Fruit fly (Drosophila melanogaster): ENCODE data around the gene comm2.

The comm2 gene

DNA sequence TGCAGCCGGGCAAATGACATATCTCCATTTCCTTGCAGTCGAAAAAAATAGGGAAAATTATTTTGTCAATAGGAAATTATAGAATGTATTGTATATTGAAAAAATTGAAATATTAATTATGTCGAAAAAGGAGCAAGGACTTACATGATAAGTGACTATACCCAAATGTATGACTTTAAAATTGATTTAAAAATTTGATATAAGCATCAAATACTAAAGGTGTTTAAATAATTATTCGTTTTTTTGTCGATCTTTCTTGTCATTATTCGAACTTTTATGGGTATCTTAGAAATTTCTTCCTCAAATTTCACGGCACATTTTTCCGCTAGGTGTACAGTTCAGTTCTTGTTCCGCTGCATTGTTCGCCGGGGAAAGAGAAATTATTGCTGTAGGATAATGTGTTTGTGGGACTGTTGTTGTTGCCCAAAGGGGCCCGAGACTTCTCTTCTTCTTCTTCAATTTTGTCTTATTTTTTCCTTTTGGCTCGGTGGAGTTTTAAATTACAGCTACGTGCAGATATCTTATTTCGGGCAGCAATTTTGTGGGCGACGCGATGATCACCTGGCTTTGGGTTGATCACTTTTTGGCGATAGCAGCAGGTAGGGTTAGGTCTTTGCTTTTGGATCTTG is 802 bp upstream of the comm2 start (continued):
- TF ChIP-seq cg (GFP tag; optimal IDR thresholded peaks at IDR 0.05) = no peak
- TF ChIP-seq CG17912 (GFP tag; optimal IDR thresholded peaks at IDR 0.05) = no peak
- no peak for TF ChIP-seq nerfin-2 (GFP tag; IDR thresholded peaks at IDR 0.05; ENCODE audit: partially characterized antibody)
- TF ChIP-seq D19B (GFP tag; optimal IDR thresholded peaks at IDR 0.05) = no peak
- peak; percentile 41 for TF ChIP-seq Nf-YB (GFP tag; optimal IDR thresholded peaks at IDR 0.05)
- TF ChIP-seq CG6175 (GFP tag; IDR thresholded peaks at IDR 0.05) = no peak
- TF ChIP-seq Dip2 (GFP tag; IDR thresholded peaks at IDR 0.05) = no peak
- TF ChIP-seq bab2 (GFP tag; optimal IDR thresholded peaks at IDR 0.05) = no peak
- no peak for TF ChIP-seq CG34224 (GFP tag; IDR thresholded peaks at IDR 0.05; ENCODE audit: partially characterized antibody)
- no peak for TF ChIP-seq croc (GFP tag; conservative IDR thresholded peaks at IDR 0.05)
- TF ChIP-seq ranshi (GFP tag; IDR thresholded peaks at IDR 0.05) = no peak
- TF ChIP-seq crp (GFP tag; optimal IDR thresholded peaks at IDR 0.05) = no peak
- TF ChIP-seq CG5245 (GFP tag; optimal IDR thresholded peaks at IDR 0.05) = no peak
- no peak for TF ChIP-seq CG12769 (tag; optimal IDR thresholded peaks at IDR 0.05)
- no peak for TF ChIP-seq Adf1 (GFP tag; IDR thresholded peaks at IDR 0.05)
- TF ChIP-seq CG12299 (tag; optimal IDR thresholded peaks at IDR 0.05) = no peak
- TF ChIP-seq Dbx (GFP tag; IDR thresholded peaks at IDR 0.05) = no peak
- no peak for TF ChIP-seq eyg (GFP tag; optimal IDR thresholded peaks at IDR 0.05)
- no peak for TF ChIP-seq Hey (tag; optimal IDR thresholded peaks at IDR 0.05)
- no peak for TF ChIP-seq ems (GFP tag; optimal IDR thresholded peaks at IDR 0.05)
- no peak for TF ChIP-seq dysf (GFP tag; IDR thresholded peaks at IDR 0.05)
- no peak for TF ChIP-seq tll (GFP tag; optimal IDR thresholded peaks at IDR 0.05)
- TF ChIP-seq CG16779 (GFP tag; IDR thresholded peaks at IDR 0.05) = no peak
- no peak for TF ChIP-seq pho (GFP tag; optimal IDR thresholded peaks at IDR 0.05)
- no peak for TF ChIP-seq Awh (GFP tag; IDR thresholded peaks at IDR 0.05)
- no peak for TF ChIP-seq jumu (GFP tag; optimal IDR thresholded peaks at IDR 0.05)
- TF ChIP-seq br (optimal IDR thresholded peaks at IDR 0.05) = no peak
- peak; percentile 20 for TF ChIP-seq CG3065 (GFP tag; optimal IDR thresholded peaks at IDR 0.05)
- TF ChIP-seq TFAM (GFP tag; optimal IDR thresholded peaks at IDR 0.05) = no peak
- TF ChIP-seq Bteb2 (GFP tag; optimal IDR thresholded peaks at IDR 0.05) = no peak
- no peak for TF ChIP-seq pros (GFP tag; optimal IDR thresholded peaks at IDR 0.05)
- peak; percentile 70 for TF ChIP-seq CG17385 (GFP tag; optimal IDR thresholded peaks at IDR 0.05)
- no peak for TF ChIP-seq Bgb (GFP tag; IDR thresholded peaks at IDR 0.05; ENCODE audit: partially characterized antibody)
- no peak for TF ChIP-seq HLH54F (GFP tag; optimal IDR thresholded peaks at IDR 0.05)
- no peak for TF ChIP-seq Taf1 (GFP tag; IDR thresholded peaks at IDR 0.05)
- no peak for TF ChIP-seq Dll (GFP tag; IDR thresholded peaks at IDR 0.05; ENCODE audit: partially characterized antibody)
- peak; percentile 75 for TF ChIP-seq CG8924 (tag; optimal IDR thresholded peaks at IDR 0.05)
- TF ChIP-seq CG12744 (GFP tag; optimal IDR thresholded peaks at IDR 0.05) = no peak
- TF ChIP-seq bsh (GFP tag; optimal IDR thresholded peaks at IDR 0.05) = peak; percentile 55 to 59
- peak; percentile 66 for TF ChIP-seq CG8388 (GFP tag; optimal IDR thresholded peaks at IDR 0.05)
- TF ChIP-seq C15 (GFP tag; IDR thresholded peaks at IDR 0.05) = no peak
- TF ChIP-seq CG13287 (GFP tag; IDR thresholded peaks at IDR 0.05; ENCODE audit: partially characterized antibody) = no peak
- TF ChIP-seq HLH4C (GFP tag; IDR thresholded peaks at IDR 0.05; ENCODE audit: partially characterized antibody) = no peak
- no peak for TF ChIP-seq CG31365 (tag; optimal IDR thresholded peaks at IDR 0.05)
- no peak for TF ChIP-seq H2.0 (GFP tag; IDR thresholded peaks at IDR 0.05)
- peak; percentile 72 for TF ChIP-seq CG7556 (GFP tag; optimal IDR thresholded peaks at IDR 0.05)
- no peak for TF ChIP-seq HHEX (GFP tag; optimal IDR thresholded peaks at IDR 0.05)
- peak; percentile 14 for TF ChIP-seq stwl (tag; optimal IDR thresholded peaks at IDR 0.05)
- TF ChIP-seq CG43689 (GFP tag; IDR thresholded peaks at IDR 0.05) = no peak
- TF ChIP-seq Dfd (GFP tag; optimal IDR thresholded peaks at IDR 0.05) = no peak
- TF ChIP-seq sisA (GFP tag; IDR thresholded peaks at IDR 0.05) = no peak
